Fruit fly (Drosophila melanogaster) whole organism, embryonic: ENCODE data around the gene kra.

Experiments
- BEAF-32 ChIP-seq: fragments of 200-800 bp; sonication (Bioruptor generic); optimal IDR thresholded peaks from 3 replicates; lab custom pipeline; 2017; ENCODE audit warnings: missing biosample characterization, missing genetic modification characterization, mild to moderate bottlenecking, moderate library complexity, missing genetic modification reagents
- C15 ChIP-seq: fragments of 200-800 bp; sonication (Bioruptor generic); IDR thresholded peaks from 3 replicates; pipeline ENCODE4 v1.3.6; 2022; ENCODE audit warnings: missing biosample characterization, missing genetic modification characterization
- CG10274 ChIP-seq: fragments of 200-800 bp; sonication (Bioruptor generic); optimal IDR thresholded peaks from 3 replicates; lab custom pipeline; 2017; ENCODE audit warnings: missing biosample characterization, mild to moderate bottlenecking, missing genetic modification characterization
- CG11504 ChIP-seq: fragments of 200-800 bp; sonication (Bioruptor generic); optimal IDR thresholded peaks from 3 replicates; lab custom pipeline; 2019; ENCODE audit warnings: missing biosample characterization, mild to moderate bottlenecking, missing genetic modification characterization, moderate library complexity
- CG11696 ChIP-seq: fragments of 200-800 bp; sonication (Bioruptor generic); IDR thresholded peaks from 2 replicates; pipeline ENCODE4 v1.3.6; 2022; ENCODE audit warnings: missing biosample characterization, missing genetic modification characterization
- CG12104 ChIP-seq: fragments of 200-800 bp; sonication (Bioruptor generic); optimal IDR thresholded peaks from 3 replicates; lab custom pipeline; 2016; ENCODE audit warnings: missing biosample characterization, missing genetic modification characterization
- CG12299 ChIP-seq: fragments of 200-800 bp; sonication (Bioruptor generic); optimal IDR thresholded peaks from 2 replicates; lab custom pipeline; 2018; ENCODE audit warnings: missing biosample characterization, mild to moderate bottlenecking, missing genetic modification characterization
- CG13296 ChIP-seq: fragments of 200-800 bp; sonication (Bioruptor generic); optimal IDR thresholded peaks from 3 replicates; lab custom pipeline; 2018; ENCODE audit warnings: missing biosample characterization, mild to moderate bottlenecking, missing genetic modification characterization
- CG13624 ChIP-seq: fragments of 200-800 bp; sonication (Bioruptor generic); optimal IDR thresholded peaks from 2 replicates; lab custom pipeline; 2016; ENCODE audit warnings: missing biosample characterization, missing genetic modification characterization
- CG15011 ChIP-seq: fragments of 200-800 bp; sonication (Bioruptor generic); optimal IDR thresholded peaks from 3 replicates; lab custom pipeline; 2018; ENCODE audit warnings: missing biosample characterization, mild to moderate bottlenecking, missing genetic modification characterization
- CG2120 ChIP-seq: fragments of 200-800 bp; sonication (Bioruptor generic); optimal IDR thresholded peaks from 3 replicates; lab custom pipeline; 2016; ENCODE audit warnings: missing biosample characterization, missing genetic modification characterization
- CG2712 ChIP-seq: fragments of 200-800 bp; optimal IDR thresholded peaks from 3 replicates; lab custom pipeline; 2019; ENCODE audit warnings: missing biosample characterization, mild to moderate bottlenecking, missing genetic modification characterization, moderate library complexity
- CG34224 ChIP-seq: fragments of 200-800 bp; sonication (Bioruptor generic); IDR thresholded peaks from 3 replicates; pipeline ENCODE4 v1.3.6; 2022; ENCODE audit warnings: missing biosample characterization, missing genetic modification characterization; ENCODE audit not compliant: partially characterized antibody
- CG42726 ChIP-seq: fragments of 200-800 bp; sonication (Bioruptor generic); IDR thresholded peaks from 2 replicates; pipeline ENCODE4 v1.3.6; 2022; ENCODE audit warnings: missing biosample characterization, missing genetic modification characterization; ENCODE audit not compliant: partially characterized antibody
- Camta ChIP-seq: fragments of 200-800 bp; sonication (Bioruptor generic); optimal IDR thresholded peaks from 2 replicates; lab custom pipeline; 2016; ENCODE audit warnings: missing biosample characterization, missing genetic modification characterization
- D ChIP-seq, 2 experiments: fragments of 200-800 bp in 1 of 2; fragments of >200 bp in 1 of 2; sonication (Bioruptor generic) in 1 of 2; optimal IDR thresholded peaks; 2 replicates in 1 of 2; 3 replicates in 1 of 2; lab custom pipeline; 2017; ENCODE audit warnings: mild to moderate bottlenecking in 1 of 2, missing biosample characterization in 1 of 2, missing genetic modification characterization in 1 of 2, missing genetic modification reagents in 1 of 2
- HLH3B ChIP-seq: fragments of 200-800 bp; sonication (Bioruptor generic); IDR thresholded peaks from 2 replicates; pipeline ENCODE4 v1.3.6; 2022; ENCODE audit warnings: missing biosample characterization, missing genetic modification characterization
- HLH4C ChIP-seq: fragments of 200-800 bp; sonication (Bioruptor generic); IDR thresholded peaks from 3 replicates; pipeline ENCODE4 v1.3.6; 2022; ENCODE audit warnings: missing biosample characterization, missing genetic modification characterization; ENCODE audit not compliant: partially characterized antibody
- HmgZ ChIP-seq: fragments of 200-800 bp; sonication (Bioruptor generic); optimal IDR thresholded peaks from 2 replicates; lab custom pipeline; 2018; ENCODE audit warnings: missing biosample characterization, mild to moderate bottlenecking, missing genetic modification characterization
- Hmr ChIP-seq: fragments of 200-800 bp; sonication (Bioruptor generic); optimal IDR thresholded peaks from 3 replicates; lab custom pipeline; 2017; ENCODE audit warnings: mild to moderate bottlenecking, missing biosample characterization, missing genetic modification reagents, missing genetic modification characterization
- Myb ChIP-seq: fragments of 200-800 bp; sonication (Bioruptor generic); optimal IDR thresholded peaks from 2 replicates; lab custom pipeline; 2016; ENCODE audit warnings: missing biosample characterization, missing genetic modification characterization
- Oaz ChIP-seq: fragments of 200-800 bp; sonication (Bioruptor generic); IDR thresholded peaks from 2 replicates; pipeline ENCODE4 v1.3.6; 2022; ENCODE audit warnings: missing biosample characterization, missing genetic modification characterization
- Optix ChIP-seq: fragments of 200-800 bp; sonication (Bioruptor generic); IDR thresholded peaks from 3 replicates; pipeline ENCODE4 v1.3.6; 2022; ENCODE audit warnings: missing biosample characterization, missing genetic modification characterization
- Scr ChIP-seq: fragments of 200-800 bp; sonication (Bioruptor generic); IDR thresholded peaks from 2 replicates; pipeline ENCODE4 v1.3.6; 2022; ENCODE audit warnings: missing biosample characterization, missing genetic modification characterization; ENCODE audit not compliant: partially characterized antibody
- Six4 ChIP-seq: fragments of 200-800 bp; sonication (Bioruptor generic); optimal IDR thresholded peaks from 2 replicates; lab custom pipeline; 2016; ENCODE audit warnings: missing biosample characterization, missing genetic modification characterization
- Sox102F ChIP-seq: fragments of 200-800 bp; sonication (Bioruptor generic); optimal IDR thresholded peaks from 2 replicates; lab custom pipeline; 2018; ENCODE audit warnings: missing biosample characterization, mild to moderate bottlenecking, missing genetic modification characterization, moderate library complexity
- Ssrp ChIP-seq: fragments of 200-800 bp; sonication (Bioruptor generic); optimal IDR thresholded peaks from 2 replicates; lab custom pipeline; 2018; ENCODE audit warnings: missing biosample characterization, mild to moderate bottlenecking, missing genetic modification characterization, moderate library complexity
- Usf ChIP-seq: fragments of 200-800 bp; sonication (Bioruptor generic); optimal IDR thresholded peaks from 2 replicates; lab custom pipeline; 2017; ENCODE audit warnings: missing genotype, missing biosample characterization, missing genetic modification characterization
- bab2 ChIP-seq: fragments of 200-800 bp; sonication (Bioruptor generic); optimal IDR thresholded peaks from 2 replicates; lab custom pipeline; 2016; ENCODE audit warnings: missing biosample characterization, missing genetic modification characterization
- crp ChIP-seq, 2 experiments: fragments of 200-800 bp; sonication (Bioruptor generic); optimal IDR thresholded peaks; 2 replicates in 1 of 2; 3 replicates in 1 of 2; lab custom pipeline; 2017; ENCODE audit warnings: missing biosample characterization in 2 of 2, missing genetic modification characterization in 2 of 2, mild to moderate bottlenecking in 1 of 2, moderate library complexity in 1 of 2
- cwo ChIP-seq: fragments of 200-800 bp; sonication (Bioruptor generic); optimal IDR thresholded peaks from 3 replicates; lab custom pipeline; 2017; ENCODE audit warnings: missing biosample characterization, missing genetic modification characterization, mild to moderate bottlenecking, moderate library complexity, missing genetic modification reagents
- ems ChIP-seq: fragments of 200-800 bp; sonication (Bioruptor generic); optimal IDR thresholded peaks from 3 replicates; lab custom pipeline; 2016; ENCODE audit warnings: missing biosample characterization, missing genetic modification characterization
- fd64A ChIP-seq: fragments of 200-800 bp; sonication (Bioruptor generic); optimal IDR thresholded peaks from 3 replicates; lab custom pipeline; 2018; ENCODE audit warnings: missing biosample characterization, mild to moderate bottlenecking, missing genetic modification characterization
- gcm ChIP-seq: fragments of 200-800 bp; sonication (Bioruptor generic); optimal IDR thresholded peaks from 2 replicates; lab custom pipeline; 2019; ENCODE audit warnings: missing biosample characterization, mild to moderate bottlenecking, missing genetic modification characterization, moderate library complexity
- gro ChIP-seq: fragments of 200-800 bp; sonication (Bioruptor generic); optimal IDR thresholded peaks from 2 replicates; lab custom pipeline; 2016; ENCODE audit warnings: missing biosample characterization, missing genetic modification characterization
- hbn ChIP-seq: fragments of 200-800 bp; sonication (Bioruptor generic); IDR thresholded peaks from 2 replicates; pipeline ENCODE4 v1.3.6; 2022; ENCODE audit warnings: missing biosample characterization, missing genetic modification characterization; ENCODE audit not compliant: partially characterized antibody
- insv ChIP-seq, 2 experiments: fragments of 200-800 bp; sonication (Bioruptor generic); optimal IDR thresholded peaks; 3 replicates each; lab custom pipeline; 2016 to 2018; ENCODE audit warnings: missing biosample characterization in 2 of 2, missing genetic modification characterization in 2 of 2
- jing ChIP-seq: fragments of 200-800 bp; sonication (Bioruptor generic); optimal IDR thresholded peaks from 2 replicates; lab custom pipeline; 2018; ENCODE audit warnings: missing biosample characterization, mild to moderate bottlenecking, missing genetic modification characterization
- lab ChIP-seq: fragments of 200-800 bp; sonication (Bioruptor generic); optimal IDR thresholded peaks from 3 replicates; lab custom pipeline; 2017; ENCODE audit warnings: missing biosample characterization, missing genetic modification characterization, mild to moderate bottlenecking, moderate library complexity, missing genetic modification reagents
- nerfin-2 ChIP-seq: fragments of 200-800 bp; sonication (Bioruptor generic); IDR thresholded peaks from 2 replicates; pipeline ENCODE4 v1.3.6; 2022; ENCODE audit warnings: missing biosample characterization, missing genetic modification characterization; ENCODE audit not compliant: partially characterized antibody
- nmo ChIP-seq: fragments of 200-800 bp; sonication (Bioruptor generic); optimal IDR thresholded peaks from 2 replicates; lab custom pipeline; 2018; ENCODE audit warnings: missing biosample characterization, mild to moderate bottlenecking, missing genetic modification characterization, moderate library complexity
- p53 ChIP-seq: fragments of 200-800 bp; sonication (Bioruptor generic); optimal IDR thresholded peaks from 2 replicates; lab custom pipeline; 2016; ENCODE audit warnings: missing biosample characterization, missing genetic modification characterization
- sens ChIP-seq: fragments of 200-800 bp; sonication (Bioruptor generic); peaks from one replicate; lab custom pipeline; 2016; ENCODE audit warnings: missing biosample characterization, missing genetic modification characterization
- stc ChIP-seq: fragments of 200-800 bp; sonication (Bioruptor generic); IDR thresholded peaks from 2 replicates; pipeline ENCODE4 v1.3.6; 2022; ENCODE audit warnings: missing biosample characterization, missing genetic modification characterization
- tll ChIP-seq, 2 experiments: fragments of 200-800 bp in 1 of 2; fragments of >200 bp in 1 of 2; sonication (Bioruptor generic) in 1 of 2; optimal IDR thresholded peaks; 2 replicates each; lab custom pipeline; 2017 to 2019; ENCODE audit warnings: missing biosample characterization in 2 of 2, missing genetic modification characterization in 2 of 2, mild to moderate bottlenecking in 1 of 2, moderate library complexity in 1 of 2
- ttk ChIP-seq: fragments of 200-800 bp; sonication (Bioruptor generic); IDR thresholded peaks from 2 replicates; pipeline ENCODE4 v2.1.2; 2022; ENCODE audit warnings: missing biosample characterization, missing genetic modification characterization
- usp ChIP-seq: fragments of >200 bp; optimal IDR thresholded peaks from 2 replicates; lab custom pipeline; 2017; ENCODE audit warnings: missing biosample characterization, missing genetic modification characterization
- yki ChIP-seq: fragments of >200 bp; optimal IDR thresholded peaks from 3 replicates; lab custom pipeline; 2018
- zen2 ChIP-seq: fragments of 200-800 bp; sonication (Bioruptor generic); IDR thresholded peaks from 3 replicates; pipeline ENCODE4 v1.3.6; 2022; ENCODE audit warnings: missing biosample characterization, missing genetic modification characterization; ENCODE audit not compliant: partially characterized antibody

kra gene

dm6 chr3R:5564775-5565190 lies 36.2 kb downstream of the kra start, which contains the start of the genes CG14671 and CG12746 (continued):
- no peak for TF ChIP-seq stc
- TF ChIP-seq CG13296 (GFP tag; lab: Kevin White, UChicago), result no peak
- no peak for TF ChIP-seq Usf (GFP tag; lab: Kevin White, UChicago)
- no peak for TF ChIP-seq C15
- no peak for TF ChIP-seq Hmr
- no peak for TF ChIP-seq Six4 (GFP tag; lab: Kevin White, UChicago)
- TF ChIP-seq Scr (GFP tag; lab: Robert Waterston, UW), result peak; percentile 39; the same call in 1 of the 2 replicates
- TF ChIP-seq CG2712 (tag; lab: Kevin White, UChicago), result peak; percentile 39
- no peak for TF ChIP-seq gro
- peak; percentile 22 for TF ChIP-seq CG12299
- TF ChIP-seq ems (GFP tag; lab: Kevin White, UChicago), result no peak
- no peak for TF ChIP-seq CG11504 (tag; lab: Kevin White, UChicago)
- peak in 1 of 2 experiments; percentile 94 for TF ChIP-seq insv (GFP tag; optimal IDR thresholded peaks at IDR 0.05; lab: Kevin White, UChicago)
- no peak for TF ChIP-seq CG42726 (GFP tag; lab: Robert Waterston, UW)
- no peak for TF ChIP-seq CG2120 (GFP tag; lab: Kevin White, UChicago)
- TF ChIP-seq Camta (GFP tag; lab: Kevin White, UChicago), result no peak
- no peak for TF ChIP-seq tll (GFP tag; optimal IDR thresholded peaks at IDR 0.05; lab: Kevin White, UChicago)
- TF ChIP-seq nmo (GFP tag; lab: Kevin White, UChicago), result peak; percentile 34
- TF ChIP-seq BEAF-32 (GFP tag; lab: Kevin White, UChicago), result peak; percentile 28
- TF ChIP-seq D (optimal IDR thresholded peaks at IDR 0.05; lab: Kevin White, UChicago), result no peak
- no peak for TF ChIP-seq D (GFP tag; optimal IDR thresholded peaks at IDR 0.05; lab: Kevin White, UChicago)
- no peak for TF ChIP-seq jing (GFP tag; lab: Kevin White, UChicago)
- peak; percentile 36; the same call in 1 of the 2 replicates for TF ChIP-seq nerfin-2 (GFP tag; lab: Robert Waterston, UW)
- TF ChIP-seq Optix (GFP tag; lab: Robert Waterston, UW), result no peak
- TF ChIP-seq CG13624, result no peak
- 0 out of 3 replicates have a peak, but pooled peaks have one; percentile 27 for TF ChIP-seq CG34224 (GFP tag; lab: Robert Waterston, UW)
- peak; percentile 34 for TF ChIP-seq HmgZ (tag; lab: Kevin White, UChicago)
- TF ChIP-seq HLH3B (GFP tag; lab: Robert Waterston, UW), result no peak
- no peak for TF ChIP-seq lab (GFP tag; lab: Kevin White, UChicago)
- TF ChIP-seq CG12104 (GFP tag; lab: Kevin White, UChicago), result no peak
- TF ChIP-seq Sox102F (GFP tag; lab: Kevin White, UChicago), result no peak
- no peak for TF ChIP-seq CG11696
- TF ChIP-seq HLH4C (GFP tag; lab: Robert Waterston, UW), result peak; percentile 44; the same call in 2 of the 3 replicates
- no peak for TF ChIP-seq Ssrp (tag; lab: Kevin White, UChicago)
- no peak for TF ChIP-seq usp (GFP tag; lab: Kevin White, UChicago)
- TF ChIP-seq zen2 (GFP tag; lab: Robert Waterston, UW), result no peak; the same call in 2 of the 3 replicates
- no peak for TF ChIP-seq cwo
- TF ChIP-seq Myb (GFP tag; lab: Kevin White, UChicago), result peak; percentile 84
- peak; percentile 68 to 96 for TF ChIP-seq crp (GFP tag; optimal IDR thresholded peaks at IDR 0.05; lab: Kevin White, UChicago)
- TF ChIP-seq CG15011 (GFP tag; lab: Kevin White, UChicago), result no peak
- TF ChIP-seq Oaz (GFP tag; lab: Robert Waterston, UW), result no peak
- 0 out of 2 replicates have a peak, but pooled peaks have one; percentile 24 for TF ChIP-seq hbn (GFP tag; lab: Robert Waterston, UW)
- TF ChIP-seq ttk (GFP tag; lab: Robert Waterston, UW), result no peak
- TF ChIP-seq bab2 (GFP tag; lab: Kevin White, UChicago), result no peak
- no peak for TF ChIP-seq CG10274
- no peak for TF ChIP-seq yki (lab: Kevin White, UChicago)
- no peak for TF ChIP-seq gcm
- TF ChIP-seq fd64A, result peak; percentile 4
- peak; percentile 79 for TF ChIP-seq sens
- TF ChIP-seq p53, result no peak
